Worm (Caenorhabditis elegans) whole organism, midembryonic: ENCODE data around the gene T08A11.1.

Source experiments
- T22C8.4 ChIP-seq: fragments of 200-800 bp; sonication (Bioruptor generic); IDR thresholded peaks from 2 replicates; pipeline ENCODE4 v1.3.6; 2022; ENCODE audit warnings: missing genetic modification characterization, missing compliant biosample characterization
- cog-1 ChIP-seq: sonication (generic microtip); optimal IDR thresholded peaks from 2 replicates; lab custom pipeline; 2016; ENCODE audit warnings: missing genetic modification characterization, missing compliant biosample characterization
- flt-1 ChIP-seq: fragments of 200-800 bp; sonication (Bioruptor generic); IDR thresholded peaks from 2 replicates; pipeline ENCODE4 v1.3.6; 2022; ENCODE audit warnings: missing genetic modification characterization, missing compliant biosample characterization
- klf-2 ChIP-seq: fragments of 200-800 bp; sonication (Bioruptor generic); conservative IDR thresholded peaks from 2 replicates; pipeline ENCODE4 v1.3.6; 2022; ENCODE audit warnings: missing genetic modification reagents, missing genetic modification characterization, missing compliant biosample characterization
- med-1 ChIP-seq: sonication (generic microtip); optimal IDR thresholded peaks from 2 replicates; lab custom pipeline; 2017; ENCODE audit warnings: missing genetic modification characterization, mild to moderate bottlenecking, missing compliant biosample characterization, antibody characterized with exemption, missing genetic modification reagents; ENCODE audit not compliant: insufficient read depth
- ref-1 ChIP-seq: fragments of 200-800 bp; sonication (Bioruptor generic); conservative IDR thresholded peaks from 2 replicates; pipeline ENCODE4 v1.3.6; 2022; ENCODE audit warnings: missing genetic modification reagents, missing genetic modification characterization, missing compliant biosample characterization
- tab-1 ChIP-seq: fragments of 200-800 bp; sonication (Bioruptor generic); IDR thresholded peaks from 2 replicates; pipeline ENCODE4 v1.3.6; 2022; ENCODE audit warnings: missing genetic modification characterization, missing compliant biosample characterization
- ztf-23 ChIP-seq: fragments of 200-800 bp; sonication (Bioruptor generic); IDR thresholded peaks from 2 replicates; pipeline ENCODE4 v1.3.6; 2022; ENCODE audit warnings: missing genetic modification reagents, missing genetic modification characterization, missing compliant biosample characterization
- ztf-29 ChIP-seq: fragments of 200-800 bp; sonication (Bioruptor generic); IDR thresholded peaks from 2 replicates; pipeline ENCODE4 v1.3.6; 2022; ENCODE audit warnings: missing genetic modification reagents, missing genetic modification characterization, missing compliant biosample characterization

T08A11.1 gene

DNA sequence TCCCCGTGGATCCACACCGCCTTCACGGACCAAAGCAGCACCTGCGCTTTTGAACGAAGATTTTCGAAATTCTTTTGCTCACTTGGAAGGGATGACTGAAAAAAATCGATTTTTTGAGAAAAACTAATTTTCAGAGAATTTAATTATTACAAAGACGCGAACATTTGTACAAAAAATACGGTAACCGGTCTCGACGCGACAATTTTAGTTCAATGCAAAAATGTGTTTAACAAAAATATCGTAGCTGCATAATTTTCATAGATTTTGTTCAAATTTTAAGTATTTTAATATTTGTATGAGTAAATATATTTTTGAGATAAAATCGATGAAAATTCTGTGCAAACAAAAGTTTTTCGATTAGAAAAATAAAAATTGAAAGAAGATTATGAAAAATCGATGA, at the start of gene T08A11.1:
T08A11.1 (minus strand) TSS at position 101 of the 400 bp plus-strand sequence.
- TF ChIP-seq T22C8.4 (GFP tag; lab: Robert Waterston, UW), result no peak
- no peak for TF ChIP-seq klf-2 (GFP tag; lab: Robert Waterston, UW)
- no peak for TF ChIP-seq flt-1 (GFP tag; lab: Robert Waterston, UW)
- TF ChIP-seq ztf-29 (GFP tag; lab: Robert Waterston, UW), result no peak
- TF ChIP-seq ref-1, result no peak

ce11 chrIII:4309303-4309702, 46.4 kb upstream of the T08A11.1 start:
- no peak for TF ChIP-seq cog-1
- no peak for TF ChIP-seq flt-1 (GFP tag; lab: Robert Waterston, UW)
- no peak for TF ChIP-seq klf-2 (GFP tag; lab: Robert Waterston, UW)
- no peak for TF ChIP-seq tab-1 (GFP tag; lab: Robert Waterston, UW)
- TF ChIP-seq med-1 (GFP tag; lab: Kevin White, UChicago), result no peak
- TF ChIP-seq T22C8.4 (GFP tag; lab: Robert Waterston, UW), result no peak
- TF ChIP-seq ref-1, result no peak
- no peak for TF ChIP-seq ztf-29 (GFP tag; lab: Robert Waterston, UW)
- no peak for TF ChIP-seq ztf-23

- TF ChIP-seq T22C8.4 (GFP tag; lab: Robert Waterston, UW) (no peak), flt-1 (GFP tag; lab: Robert Waterston, UW) (no peak), ref-1 (no peak), cog-1 (no peak), ztf-23 (no peak), tab-1 (GFP tag; lab: Robert Waterston, UW) (no peak)
These were observed 39.8 kb upstream of the T08A11.1 start for ce11 chrIII:4302780-4303179.

DNA sequence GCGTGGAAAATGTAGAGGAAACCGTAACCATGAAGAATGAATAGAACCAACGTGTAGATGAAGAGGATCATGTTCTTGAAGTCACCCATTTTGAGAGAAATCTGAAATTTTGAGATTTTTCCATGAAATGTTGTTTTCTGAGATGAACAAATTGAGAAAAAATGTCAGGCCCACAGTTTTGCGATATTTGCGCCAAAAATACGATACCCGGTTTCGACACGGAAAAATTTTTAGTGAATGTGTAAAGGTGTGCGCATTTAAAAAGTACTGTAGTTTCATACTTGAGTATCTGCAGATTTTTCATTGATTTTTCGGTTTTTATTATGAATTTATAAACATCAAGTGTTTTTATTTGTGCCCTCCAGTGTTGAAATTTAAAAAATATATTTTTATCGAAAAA, 39.3 kb upstream of the T08A11.1 start, which contains the start of gene R10E4.9:
R10E4.9 (minus strand) TSS at position 101 of the 400 bp plus-strand sequence.
- TF ChIP-seq ref-1, result no peak

- TF ChIP-seq ref-1, result no peak
- no peak for TF ChIP-seq tab-1 (GFP tag; lab: Robert Waterston, UW)
- no peak for TF ChIP-seq flt-1 (GFP tag; lab: Robert Waterston, UW)
- TF ChIP-seq T22C8.4 (GFP tag; lab: Robert Waterston, UW), result no peak
- no peak for TF ChIP-seq ztf-23
- no peak for TF ChIP-seq med-1 (GFP tag; lab: Kevin White, UChicago)
- no peak for TF ChIP-seq cog-1
- TF ChIP-seq ztf-29 (GFP tag; lab: Robert Waterston, UW), result no peak
- no peak for TF ChIP-seq klf-2 (GFP tag; lab: Robert Waterston, UW)
These were observed 38.1 kb upstream of the T08A11.1 start, which contains the start of gene R10E4.11 for ce11 chrIII:4300989-4301498. Gene R10E4.11 (minus strand): TSS chrIII:4301039.

- TF ChIP-seq flt-1 (GFP tag; lab: Robert Waterston, UW), result no peak
- no peak for TF ChIP-seq T22C8.4 (GFP tag; lab: Robert Waterston, UW)
These were observed 31.4 kb upstream of the T08A11.1 start, which contains the start of the genes nth-1 and R10E4.7 for ce11 chrIII:4294153-4294862. Gene nth-1 (minus strand): TSS chrIII:4294253. Gene R10E4.7 (plus strand): TSS chrIII:4294812.

DNA sequence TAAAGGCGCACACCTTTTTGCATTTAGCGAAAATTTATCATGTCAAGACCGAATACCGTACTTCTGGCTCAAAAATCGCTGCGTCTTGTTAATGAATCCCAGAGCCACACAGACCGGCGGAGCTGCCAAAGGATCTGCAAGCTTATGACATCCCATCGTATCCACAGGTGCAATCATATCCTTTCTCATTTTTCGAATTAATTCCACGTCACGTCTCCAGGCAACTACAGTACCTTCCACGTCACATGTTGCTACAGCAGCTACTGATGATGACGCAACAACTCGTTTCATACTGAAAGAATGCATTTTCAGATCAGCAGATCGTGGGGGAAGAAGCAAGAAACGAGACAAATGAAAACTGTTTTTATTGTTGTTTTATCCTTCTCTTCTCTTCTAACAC, 30.2 kb upstream of the T08A11.1 start, which contains the start of gene R10E4.6:
R10E4.6 (plus strand) TSS at position 301 of the 400 bp plus-strand sequence.
- TF ChIP-seq med-1 (GFP tag; lab: Kevin White, UChicago) (no peak), ref-1 (no peak), T22C8.4 (GFP tag; lab: Robert Waterston, UW) (no peak), tab-1 (GFP tag; lab: Robert Waterston, UW) (no peak), klf-2 (GFP tag; lab: Robert Waterston, UW) (no peak)

- TF ChIP-seq cog-1 (no peak), ztf-29 (GFP tag; lab: Robert Waterston, UW) (no peak)
These were observed 28.3 kb upstream of the T08A11.1 start, which contains the start of gene mcm-5 for ce11 chrIII:4291216-4291691. Gene mcm-5 (minus strand): TSS chrIII:4291266.

- TF ChIP-seq T22C8.4 (GFP tag; lab: Robert Waterston, UW), result no peak
- TF ChIP-seq ref-1, result no peak
- no peak for TF ChIP-seq ztf-23
These were observed 27.0 kb upstream of the T08A11.1 start for ce11 chrIII:4289952-4290351.

- TF ChIP-seq ztf-29 (GFP tag; lab: Robert Waterston, UW), result no peak
- no peak for TF ChIP-seq cog-1
- no peak for TF ChIP-seq T22C8.4 (GFP tag; lab: Robert Waterston, UW)
- TF ChIP-seq ztf-23, result no peak
- TF ChIP-seq klf-2 (GFP tag; lab: Robert Waterston, UW), result no peak
- no peak for TF ChIP-seq ref-1
- no peak for TF ChIP-seq flt-1 (GFP tag; lab: Robert Waterston, UW)
- TF ChIP-seq med-1 (GFP tag; lab: Kevin White, UChicago), result no peak
- no peak for TF ChIP-seq tab-1 (GFP tag; lab: Robert Waterston, UW)
These were observed 24.4 kb upstream of the T08A11.1 start, which contains the start of gene R10E4.3 for ce11 chrIII:4287379-4287778. Gene R10E4.3 (minus strand): TSS chrIII:4287479.

- TF ChIP-seq ref-1 (no peak), klf-2 (GFP tag; lab: Robert Waterston, UW) (no peak), ztf-29 (GFP tag; lab: Robert Waterston, UW) (no peak), cog-1 (no peak), tab-1 (GFP tag; lab: Robert Waterston, UW) (no peak), ztf-23 (no peak), T22C8.4 (GFP tag; lab: Robert Waterston, UW) (no peak), flt-1 (GFP tag; lab: Robert Waterston, UW) (no peak), med-1 (GFP tag; lab: Kevin White, UChicago) (no peak)
These were observed 21.8 kb upstream of the T08A11.1 start for ce11 chrIII:4284732-4285165.
